Fruit fly (Drosophila melanogaster) whole organism, embryonic: Measurements from ENCODE around the gene CG14424.
A peak's percentile ranks its signal among the peaks of the same experiment; 100 is the strongest.

Source experiments
- Antp ChIP-seq: fragments of 200-800 bp; sonication (Bioruptor generic); optimal IDR thresholded peaks from 3 replicates; lab custom pipeline; 2016; ENCODE audit warnings: missing biosample characterization, missing genetic modification characterization
- Atf-2 ChIP-seq: fragments of 200-800 bp; sonication (Bioruptor generic); optimal IDR thresholded peaks from 2 replicates; lab custom pipeline; 2016; ENCODE audit warnings: missing biosample characterization, missing genetic modification characterization
- Atf6 ChIP-seq: fragments of 200-800 bp; sonication (Bioruptor generic); IDR thresholded peaks from 2 replicates; pipeline ENCODE4 v1.3.6; 2022; ENCODE audit warnings: missing biosample characterization, missing genetic modification characterization
- CG10654 ChIP-seq: fragments of 200-800 bp; sonication (Bioruptor generic); optimal IDR thresholded peaks from 2 replicates; lab custom pipeline; 2016; ENCODE audit warnings: missing biosample characterization, missing genetic modification characterization
- CG11093 ChIP-seq: fragments of 200-800 bp; sonication (Bioruptor generic); IDR thresholded peaks from 3 replicates; pipeline ENCODE4 v1.3.6; 2022; ENCODE audit warnings: missing biosample characterization, missing genetic modification characterization
- CG11560 ChIP-seq: fragments of 200-800 bp; sonication (Bioruptor generic); IDR thresholded peaks from 3 replicates; pipeline ENCODE4 v1.3.6; 2022; ENCODE audit warnings: missing biosample characterization, missing genetic modification characterization
- CG13296 ChIP-seq: fragments of 200-800 bp; sonication (Bioruptor generic); optimal IDR thresholded peaks from 3 replicates; lab custom pipeline; 2018; ENCODE audit warnings: missing biosample characterization, mild to moderate bottlenecking, missing genetic modification characterization
- CG13624 ChIP-seq: fragments of 200-800 bp; sonication (Bioruptor generic); optimal IDR thresholded peaks from 2 replicates; lab custom pipeline; 2016; ENCODE audit warnings: missing biosample characterization, missing genetic modification characterization
- CG16813 ChIP-seq: fragments of 200-800 bp; sonication (Bioruptor generic); IDR thresholded peaks from 3 replicates; pipeline ENCODE4 v1.3.6; 2022; ENCODE audit warnings: missing biosample characterization, missing genetic modification characterization; ENCODE audit not compliant: partially characterized antibody
- CG16815 ChIP-seq: fragments of 200-800 bp; sonication (Bioruptor generic); optimal IDR thresholded peaks from 3 replicates; lab custom pipeline; 2017; ENCODE audit warnings: missing biosample characterization, mild to moderate bottlenecking, missing genetic modification characterization
- CG17385 ChIP-seq: fragments of 200-800 bp; sonication (Bioruptor generic); optimal IDR thresholded peaks from 3 replicates; lab custom pipeline; 2018; ENCODE audit warnings: missing biosample characterization, mild to moderate bottlenecking, missing genetic modification characterization
- CG17802 ChIP-seq: fragments of 200-800 bp; sonication (Bioruptor generic); optimal IDR thresholded peaks from 2 replicates; lab custom pipeline; 2018; ENCODE audit warnings: missing biosample characterization, mild to moderate bottlenecking, missing genetic modification characterization, moderate library complexity
- CG2712 ChIP-seq: fragments of 200-800 bp; optimal IDR thresholded peaks from 3 replicates; lab custom pipeline; 2019; ENCODE audit warnings: missing biosample characterization, mild to moderate bottlenecking, missing genetic modification characterization, moderate library complexity
- CG30020 ChIP-seq: fragments of 200-800 bp; optimal IDR thresholded peaks from 2 replicates; lab custom pipeline; 2019; ENCODE audit warnings: missing biosample characterization, mild to moderate bottlenecking, missing genetic modification characterization, moderate library complexity
- CG30403 ChIP-seq: fragments of 200-800 bp; sonication (Bioruptor generic); optimal IDR thresholded peaks from 3 replicates; lab custom pipeline; 2016; ENCODE audit warnings: missing biosample characterization, missing genetic modification characterization
- CG30431 ChIP-seq: fragments of 200-800 bp; sonication (Bioruptor generic); optimal IDR thresholded peaks from 2 replicates; lab custom pipeline; 2017; ENCODE audit warnings: missing biosample characterization, missing genetic modification characterization
- CG3065 ChIP-seq: fragments of 200-800 bp; sonication (Bioruptor generic); optimal IDR thresholded peaks from 2 replicates; lab custom pipeline; 2016; ENCODE audit warnings: missing biosample characterization, missing genetic modification characterization
- CG3407 ChIP-seq: fragments of 200-800 bp; sonication (Bioruptor generic); optimal IDR thresholded peaks from 2 replicates; lab custom pipeline; 2018; ENCODE audit warnings: missing biosample characterization, mild to moderate bottlenecking, missing genetic modification characterization
- CG4424 ChIP-seq: fragments of 200-800 bp; sonication (Bioruptor generic); optimal IDR thresholded peaks from 3 replicates; lab custom pipeline; 2016; ENCODE audit warnings: missing biosample characterization, missing genetic modification characterization
- CG6689 ChIP-seq: fragments of 200-800 bp; sonication (Bioruptor generic); IDR thresholded peaks from 2 replicates; pipeline ENCODE4 v1.3.6; 2022; ENCODE audit warnings: missing biosample characterization, missing genetic modification characterization
- CG8944 ChIP-seq: fragments of 200-800 bp; sonication (Bioruptor generic); optimal IDR thresholded peaks from 3 replicates; lab custom pipeline; 2016; ENCODE audit warnings: missing biosample characterization, missing genetic modification characterization
- CG9876 ChIP-seq: fragments of 200-800 bp; sonication (Bioruptor generic); optimal IDR thresholded peaks from 2 replicates; lab custom pipeline; 2016; ENCODE audit warnings: missing biosample characterization, missing genetic modification characterization
- CG9932 ChIP-seq: fragments of 200-800 bp; sonication (Bioruptor generic); IDR thresholded peaks from 2 replicates; pipeline ENCODE4 v1.3.6; 2022; ENCODE audit warnings: missing biosample characterization, missing genetic modification characterization
- D19A ChIP-seq: fragments of 200-800 bp; optimal IDR thresholded peaks from 3 replicates; lab custom pipeline; 2019; ENCODE audit warnings: missing biosample characterization, mild to moderate bottlenecking, missing genetic modification characterization, moderate library complexity
- Dad ChIP-seq: fragments of 200-800 bp; sonication (Bioruptor generic); optimal IDR thresholded peaks from 3 replicates; lab custom pipeline; 2016; ENCODE audit warnings: missing biosample characterization, missing genetic modification characterization
- Deaf1 ChIP-seq: fragments of 200-800 bp; optimal IDR thresholded peaks from 3 replicates; lab custom pipeline; 2019; ENCODE audit warnings: missing biosample characterization, mild to moderate bottlenecking, missing genetic modification characterization, moderate library complexity
- Ets97D ChIP-seq: fragments of 200-800 bp; sonication (Bioruptor generic); optimal IDR thresholded peaks from 3 replicates; lab custom pipeline; 2016; ENCODE audit warnings: missing biosample characterization, missing genetic modification characterization
- Hmx ChIP-seq: fragments of 200-800 bp; sonication (Bioruptor generic); optimal IDR thresholded peaks from 2 replicates; lab custom pipeline; 2016; ENCODE audit warnings: missing biosample characterization, missing genetic modification characterization
- Hr78 ChIP-seq, 2 experiments: fragments of 200-800 bp in 1 of 2; fragments of >200 bp in 1 of 2; sonication (Bioruptor generic) in 1 of 2; optimal IDR thresholded peaks; 2 replicates each; lab custom pipeline; 2017 to 2019; ENCODE audit warnings: missing biosample characterization in 2 of 2, missing genetic modification characterization in 2 of 2, mild to moderate bottlenecking in 1 of 2, moderate library complexity in 1 of 2
- MBD-R2 ChIP-seq: fragments of 200-800 bp; sonication (Bioruptor generic); IDR thresholded peaks from 2 replicates; pipeline ENCODE4 v1.3.6; 2022; ENCODE audit warnings: missing biosample characterization, missing genetic modification characterization
- Sry-β ChIP-seq: fragments of 200-800 bp; sonication (Bioruptor generic); optimal IDR thresholded peaks from 2 replicates; lab custom pipeline; 2018; ENCODE audit warnings: missing biosample characterization, mild to moderate bottlenecking, missing genetic modification characterization, moderate library complexity
- Tbp ChIP-seq: fragments of >200 bp; optimal IDR thresholded peaks from 2 replicates; lab custom pipeline; 2018; ENCODE audit warnings: missing biosample characterization, missing genetic modification characterization
- ash1 ChIP-seq: fragments of 200-800 bp; sonication (Bioruptor generic); optimal IDR thresholded peaks from 2 replicates; lab custom pipeline; 2018; ENCODE audit warnings: missing biosample characterization, mild to moderate bottlenecking, missing genetic modification characterization
- br ChIP-seq: fragments of >200 bp; optimal IDR thresholded peaks from 2 replicates; lab custom pipeline; 2017
- emc ChIP-seq: fragments of 200-800 bp; sonication (Bioruptor generic); optimal IDR thresholded peaks from 2 replicates; lab custom pipeline; 2016; ENCODE audit warnings: missing biosample characterization, missing genetic modification characterization
- fd102C ChIP-seq: fragments of 200-800 bp; sonication (Bioruptor generic); optimal IDR thresholded peaks from 2 replicates; lab custom pipeline; 2018; ENCODE audit warnings: missing biosample characterization, mild to moderate bottlenecking, missing genetic modification characterization, moderate library complexity
- gcm2 ChIP-seq: fragments of 200-800 bp; sonication (Bioruptor generic); optimal IDR thresholded peaks from 2 replicates; lab custom pipeline; 2016; ENCODE audit warnings: missing biosample characterization, missing genetic modification characterization
- grn ChIP-seq: fragments of 200-800 bp; sonication (Bioruptor generic); optimal IDR thresholded peaks from 3 replicates; lab custom pipeline; 2017; ENCODE audit warnings: missing biosample characterization, missing genetic modification characterization
- gsb-n ChIP-seq: fragments of 200-800 bp; sonication (Bioruptor generic); optimal IDR thresholded peaks from 3 replicates; lab custom pipeline; 2018; ENCODE audit warnings: missing biosample characterization, mild to moderate bottlenecking, missing genetic modification characterization
- h ChIP-seq: fragments of >200 bp; optimal IDR thresholded peaks from 2 replicates; lab custom pipeline; 2017
- maf-S ChIP-seq: fragments of 200-800 bp; sonication (Bioruptor generic); optimal IDR thresholded peaks from 2 replicates; lab custom pipeline; 2016; ENCODE audit warnings: missing biosample characterization, missing genetic modification characterization
- mirr ChIP-seq: fragments of 200-800 bp; sonication (Bioruptor generic); optimal IDR thresholded peaks from 3 replicates; lab custom pipeline; 2018; ENCODE audit warnings: missing biosample characterization, mild to moderate bottlenecking, missing genetic modification characterization
- mld ChIP-seq: fragments of 200-800 bp; sonication (Bioruptor generic); IDR thresholded peaks from 3 replicates; pipeline ENCODE4 v1.3.6; 2022; ENCODE audit warnings: missing biosample characterization, missing genetic modification characterization; ENCODE audit not compliant: partially characterized antibody
- org-1 ChIP-seq: fragments of 200-800 bp; sonication (Bioruptor generic); optimal IDR thresholded peaks from 2 replicates; lab custom pipeline; 2017; ENCODE audit warnings: missing biosample characterization, missing genetic modification characterization
- pfk ChIP-seq: fragments of 200-800 bp; sonication (Bioruptor generic); optimal IDR thresholded peaks from 2 replicates; lab custom pipeline; 2018; ENCODE audit warnings: missing biosample characterization, mild to moderate bottlenecking, missing genetic modification characterization, moderate library complexity
- pho ChIP-seq: fragments of 200-800 bp; sonication (Bioruptor generic); optimal IDR thresholded peaks from 2 replicates; lab custom pipeline; 2016; ENCODE audit warnings: missing biosample characterization, missing genetic modification characterization
- psq ChIP-seq: fragments of 200-800 bp; sonication (Bioruptor generic); optimal IDR thresholded peaks from 2 replicates; lab custom pipeline; 2017; ENCODE audit warnings: missing biosample characterization, missing genetic modification characterization
- pum ChIP-seq: fragments of 200-800 bp; sonication (Bioruptor generic); optimal IDR thresholded peaks from 2 replicates; lab custom pipeline; 2016; ENCODE audit warnings: missing biosample characterization, missing genetic modification characterization
- ro ChIP-seq: fragments of 200-800 bp; sonication (Bioruptor generic); IDR thresholded peaks from 2 replicates; pipeline ENCODE4 v1.3.6; 2022; ENCODE audit warnings: missing biosample characterization, missing genetic modification characterization
- salm ChIP-seq: fragments of 200-800 bp; sonication (Bioruptor generic); optimal IDR thresholded peaks from 2 replicates; lab custom pipeline; 2018; ENCODE audit warnings: missing biosample characterization, mild to moderate bottlenecking, missing genetic modification characterization
- slou ChIP-seq: fragments of 200-800 bp; sonication (Bioruptor generic); optimal IDR thresholded peaks from 3 replicates; lab custom pipeline; 2016; ENCODE audit warnings: missing biosample characterization, missing genetic modification characterization
- slp2 ChIP-seq: fragments of 200-800 bp; sonication (Bioruptor generic); optimal IDR thresholded peaks from 2 replicates; lab custom pipeline; 2016; ENCODE audit warnings: missing biosample characterization, missing genetic modification characterization
- zen ChIP-seq: fragments of 200-800 bp; sonication (Bioruptor generic); optimal IDR thresholded peaks from 3 replicates; lab custom pipeline; 2018; ENCODE audit warnings: missing biosample characterization, mild to moderate bottlenecking, missing genetic modification characterization, moderate library complexity

CG14424 gene

dm6 chrX:2919742-2920141, 7.3 kb downstream of the CG14424 start, which contains the start of gene CG3588 (continued):
- TF ChIP-seq grn (GFP tag; lab: Kevin White, UChicago): no peak
- peak; percentile 79 for TF ChIP-seq Atf6
- no peak for TF ChIP-seq D19A (tag; lab: Kevin White, UChicago)
- peak; percentile 30 for TF ChIP-seq CG9876
- peak; percentile 55 for TF ChIP-seq slp2 (GFP tag; lab: Kevin White, UChicago)
- peak; percentile 25 for TF ChIP-seq Deaf1
- no peak for TF ChIP-seq gsb-n (tag; lab: Kevin White, UChicago)
- peak; percentile 68 for TF ChIP-seq CG17385
- no peak for TF ChIP-seq Hr78 (GFP tag; optimal IDR thresholded peaks at IDR 0.05; lab: Kevin White, UChicago)
- peak; percentile 2 for TF ChIP-seq gcm2 (GFP tag; lab: Kevin White, UChicago)
- no peak for TF ChIP-seq fd102C (GFP tag; lab: Kevin White, UChicago)
- peak; percentile 57 for TF ChIP-seq MBD-R2 (GFP tag; lab: Robert Waterston, UW)
- TF ChIP-seq CG30020: no peak
- TF ChIP-seq CG13296 (GFP tag; lab: Kevin White, UChicago): peak; percentile 75
- peak; percentile 37 for TF ChIP-seq slou (GFP tag; lab: Kevin White, UChicago)
- TF ChIP-seq CG2712 (tag; lab: Kevin White, UChicago): peak; percentile 52
- no peak for TF ChIP-seq zen (tag; lab: Kevin White, UChicago)
- no peak for TF ChIP-seq br (lab: Kevin White, UChicago)
- no peak for TF ChIP-seq CG3407 (GFP tag; lab: Kevin White, UChicago)
- no peak for TF ChIP-seq Antp (GFP tag; lab: Kevin White, UChicago)
- TF ChIP-seq ash1 (GFP tag; lab: Kevin White, UChicago): no peak
- peak; percentile 58 for TF ChIP-seq maf-S (GFP tag; lab: Kevin White, UChicago)
- peak; percentile 57 for TF ChIP-seq emc
- no peak for TF ChIP-seq h (lab: Kevin White, UChicago)
- peak; percentile 82 for TF ChIP-seq pho (GFP tag; lab: Kevin White, UChicago)
- no peak for TF ChIP-seq psq (GFP tag; lab: Kevin White, UChicago)
- TF ChIP-seq CG30431 (GFP tag; lab: Kevin White, UChicago): peak; percentile 18
- peak; percentile 48 for TF ChIP-seq Dad (GFP tag; lab: Kevin White, UChicago)
- TF ChIP-seq salm (tag; lab: Kevin White, UChicago): peak; percentile 6
- TF ChIP-seq ro (GFP tag; lab: Robert Waterston, UW): no peak
- no peak for TF ChIP-seq mirr
- TF ChIP-seq Tbp (GFP tag; lab: Kevin White, UChicago): no peak
- TF ChIP-seq CG30403 (GFP tag; lab: Kevin White, UChicago): peak; percentile 78
- peak; percentile 60 for TF ChIP-seq CG4424 (GFP tag; lab: Kevin White, UChicago)
- TF ChIP-seq CG17802: peak; percentile 11
- no peak for TF ChIP-seq mld (GFP tag; lab: Robert Waterston, UW)
- TF ChIP-seq CG10654 (GFP tag; lab: Kevin White, UChicago): peak; percentile 59
- TF ChIP-seq pum (GFP tag; lab: Kevin White, UChicago): no peak
- peak; percentile 50 for TF ChIP-seq CG8944 (GFP tag; lab: Kevin White, UChicago)
- TF ChIP-seq Atf-2 (GFP tag; lab: Kevin White, UChicago): peak; percentile 61
- no peak for TF ChIP-seq pfk
- peak; percentile 94 for TF ChIP-seq CG9932 (GFP tag; lab: Robert Waterston, UW)
- TF ChIP-seq CG16813: no peak
- peak; percentile 36; the same call in 1 of the 3 replicates for TF ChIP-seq CG11093
- TF ChIP-seq CG16815 (GFP tag; lab: Kevin White, UChicago): peak; percentile 15
- TF ChIP-seq CG3065 (GFP tag; lab: Kevin White, UChicago): no peak
- TF ChIP-seq Sry-β: no peak
- TF ChIP-seq Hmx (GFP tag; lab: Kevin White, UChicago): no peak
- TF ChIP-seq CG11560 (tag; lab: Robert Waterston, UW): peak; percentile 57; the same call in 1 of the 3 replicates
- TF ChIP-seq org-1 (GFP tag; lab: Kevin White, UChicago): peak; percentile 36
- peak; percentile 71 for TF ChIP-seq CG6689 (GFP tag; lab: Robert Waterston, UW)
- peak; percentile 87 for TF ChIP-seq CG13624 (GFP tag; lab: Kevin White, UChicago)
- peak; percentile 24 for TF ChIP-seq Ets97D (GFP tag; lab: Kevin White, UChicago)
